Worm (Caenorhabditis elegans): Measurements from ENCODE around the gene H42K12.3.

DNA sequence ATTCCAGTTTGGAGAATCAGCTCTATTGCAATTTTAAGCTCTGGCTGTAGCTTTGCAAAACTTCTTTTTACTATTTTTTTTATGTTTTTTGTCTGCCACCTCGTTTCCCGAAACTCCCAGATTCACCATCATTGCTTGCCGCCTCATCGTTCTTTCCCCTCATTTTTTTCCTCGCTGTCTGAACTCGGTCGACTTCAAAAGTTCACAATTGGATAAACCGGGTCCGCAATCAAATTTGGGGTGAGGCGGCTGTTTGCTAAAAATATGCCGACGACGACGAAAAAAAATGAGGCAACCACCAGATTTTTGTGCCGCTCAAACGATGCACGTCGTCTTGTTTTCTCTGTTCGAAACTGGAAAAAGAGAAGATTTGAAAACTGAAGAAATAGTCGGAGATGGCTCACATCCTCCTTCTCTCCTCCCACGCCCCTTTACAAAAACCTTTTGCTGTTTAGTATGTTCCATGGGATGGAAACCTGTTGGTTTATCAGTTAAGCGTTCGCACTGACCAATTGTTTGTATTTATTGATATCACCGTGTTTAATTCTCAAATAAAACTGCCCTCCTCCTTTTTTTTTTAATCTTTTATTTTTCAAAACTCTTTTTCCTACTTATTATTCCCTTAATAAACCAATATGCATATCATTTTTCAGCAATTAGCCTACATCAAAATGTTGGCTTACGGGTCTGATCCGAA is 16.4 kb upstream of the H42K12.3 start, which contains the start of gene dop-4:
- TF ChIP-seq lsy-2 (tag; optimal IDR thresholded peaks at IDR 0.05) (no peak), unc-39 (tag; optimal IDR thresholded peaks at IDR 0.05) (no peak), egl-27 (tag; optimal IDR thresholded peaks at IDR 0.05) (no peak), unc-62 (GFP tag; optimal IDR thresholded peaks at IDR 0.05) (no peak), R02D3.7 (tag; optimal IDR thresholded peaks at IDR 0.05) (no peak), aly-2 (tag; optimal IDR thresholded peaks at IDR 0.05) (no peak)

All from whole organism, L2 larva.